Worm (Caenorhabditis elegans) whole organism, late embryonic: Measurements from ENCODE around the gene Y71H2AM.20.

Experiments used
- K02D7.2 ChIP-seq: sonication (generic microtip); optimal IDR thresholded peaks from 2 replicates; lab custom pipeline; 2017; ENCODE audit warnings: mild to moderate bottlenecking, missing genetic modification characterization, missing compliant biosample characterization
- ama-1 ChIP-seq: fragments of 150-350 bp; optimal IDR thresholded peaks from 2 replicates; lab custom pipeline; 2014
- fkh-10 ChIP-seq: fragments of 150-350 bp; optimal IDR thresholded peaks from 2 replicates; lab custom pipeline; 2014; ENCODE audit warnings: missing biosample characterization, missing genetic modification reagents, missing genetic modification characterization
- fkh-6 ChIP-seq: sonication (generic microtip); optimal IDR thresholded peaks from 2 replicates; lab custom pipeline; 2016; ENCODE audit warnings: missing genetic modification characterization, missing compliant biosample characterization
- hlh-6 ChIP-seq: sonication (generic microtip); optimal IDR thresholded peaks from 2 replicates; lab custom pipeline; 2016; ENCODE audit warnings: missing genotype, missing genetic modification characterization, missing compliant biosample characterization
- lim-6 ChIP-seq: sonication (generic microtip); optimal IDR thresholded peaks from 2 replicates; lab custom pipeline; 2016; ENCODE audit warnings: missing genetic modification characterization, missing compliant biosample characterization
- madf-2 ChIP-seq: sonication (generic microtip); optimal IDR thresholded peaks from 2 replicates; lab custom pipeline; 2017; ENCODE audit warnings: missing genetic modification characterization, missing compliant biosample characterization
- nfya-1 ChIP-seq: sonication (generic microtip); optimal IDR thresholded peaks from 2 replicates; lab custom pipeline; 2017; ENCODE audit warnings: missing genetic modification characterization, mild to moderate bottlenecking, missing compliant biosample characterization, antibody characterized with exemption, moderate library complexity
- pax-1 ChIP-seq: fragments of 150-350 bp; optimal IDR thresholded peaks from 2 replicates; lab custom pipeline; 2014; ENCODE audit warnings: missing biosample characterization, missing genetic modification characterization
- pqm-1 ChIP-seq: sonication (generic microtip); optimal IDR thresholded peaks from 2 replicates; lab custom pipeline; 2016; ENCODE audit warnings: missing genetic modification characterization, missing compliant biosample characterization
- ref-2 ChIP-seq: sonication (generic microtip); optimal IDR thresholded peaks from 2 replicates; lab custom pipeline; 2016; ENCODE audit warnings: missing genetic modification characterization, missing compliant biosample characterization
- syd-9 ChIP-seq: sonication (generic microtip); optimal IDR thresholded peaks from 2 replicates; lab custom pipeline; 2016; ENCODE audit warnings: mild to moderate bottlenecking, missing genetic modification characterization, moderate library complexity, missing compliant biosample characterization
- unc-55 ChIP-seq: sonication (generic microtip); optimal IDR thresholded peaks from 2 replicates; lab custom pipeline; 2017; ENCODE audit warnings: missing biosample characterization, missing genetic modification reagents, missing genetic modification characterization

DNA sequence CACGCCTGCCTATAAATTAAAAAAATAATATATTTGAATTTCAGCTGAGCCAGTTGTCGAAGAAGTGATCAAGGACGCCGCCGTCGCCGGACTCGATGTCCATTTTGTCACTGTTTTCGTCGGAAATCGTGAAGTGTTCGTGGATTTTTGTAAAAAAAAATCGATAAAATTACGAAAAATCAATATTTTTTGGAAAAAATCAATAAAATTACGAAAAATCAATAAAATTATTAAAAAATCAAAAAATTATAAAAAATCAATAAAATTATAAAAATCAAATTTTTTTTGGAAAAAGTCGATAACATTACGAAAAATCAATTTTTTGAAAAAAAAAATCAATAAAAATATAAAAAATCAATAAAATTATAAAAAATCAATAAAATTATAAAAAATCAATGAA is 49.2 kb upstream of the Y71H2AM.20 start:
- TF ChIP-seq pax-1 (tag; lab: Kevin White, UChicago) (no peak), hlh-6 (no peak), pqm-1 (tag; lab: Kevin White, UChicago) (no peak), nfya-1 (no peak), lim-6 (tag; lab: Kevin White, UChicago) (no peak), ama-1 (lab: Kevin White, UChicago) (no peak), ref-2 (tag; lab: Kevin White, UChicago) (no peak), madf-2 (tag; lab: Kevin White, UChicago) (no peak), unc-55 (no peak), syd-9 (tag; lab: Kevin White, UChicago) (no peak), K02D7.2 (tag; lab: Kevin White, UChicago) (no peak), fkh-10 (GFP tag; lab: Kevin White, UChicago) (no peak), fkh-6 (tag; lab: Kevin White, UChicago) (no peak)
